Fruit fly (Drosophila melanogaster): ENCODE data around the gene grn.

Gene grn

DNA sequence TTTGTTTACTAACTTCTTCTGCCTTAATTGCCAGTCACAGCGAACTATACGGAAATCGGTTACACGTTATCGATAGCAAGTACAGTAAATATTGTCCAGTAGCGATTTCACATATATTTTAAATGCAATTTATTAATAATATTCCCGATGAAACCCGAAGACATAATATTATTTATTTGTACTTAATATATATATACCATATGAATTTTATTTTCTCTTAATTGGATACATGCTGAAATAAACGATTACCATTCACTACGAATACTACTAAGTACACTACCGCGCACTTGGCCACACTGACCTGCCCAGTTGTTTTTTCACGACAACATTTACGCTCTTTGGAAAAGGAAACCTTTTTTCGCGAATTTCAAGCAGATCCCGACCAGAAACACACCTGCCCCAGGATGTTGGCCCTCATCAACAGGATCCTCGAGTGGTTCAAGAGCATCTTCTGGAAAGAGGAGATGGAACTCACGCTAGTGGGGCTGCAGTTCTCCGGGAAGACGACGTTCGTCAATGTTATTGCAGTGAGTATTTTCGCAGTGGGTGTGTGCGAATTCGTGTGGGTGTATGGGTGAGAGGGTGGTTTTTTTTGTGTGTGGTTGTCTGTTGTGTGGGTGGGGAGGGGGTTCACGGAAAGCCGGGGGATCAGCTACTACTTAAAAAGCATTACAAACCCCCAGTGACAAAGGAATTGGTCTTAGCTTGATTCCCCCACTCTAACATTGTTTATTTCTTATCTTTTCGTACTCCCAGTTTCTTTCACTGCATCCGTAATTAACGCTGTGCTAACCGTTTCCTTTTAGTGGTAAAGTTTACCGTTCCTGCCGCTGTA is 54.7 kb downstream of the grn start, which contains the start of the genes CG9667 and Arl8 (continued):
- TF ChIP-seq CG17568 (GFP tag; optimal IDR thresholded peaks at IDR 0.05) (peak; percentile 44), eve (GFP tag; optimal IDR thresholded peaks at IDR 0.05) (no peak), CG8765 (GFP tag; IDR thresholded peaks at IDR 0.05) (0 out of 2 replicates have a peak, but pooled peaks have one; percentile 35), CG2202 (tag; optimal IDR thresholded peaks at IDR 0.05) (no peak), Nf-YB (GFP tag; optimal IDR thresholded peaks at IDR 0.05) (peak; percentile 25), rib (GFP tag; IDR thresholded peaks at IDR 0.05) (no peak), MTF-1 (GFP tag; optimal IDR thresholded peaks at IDR 0.05; ENCODE audit: borderline replicate concordance) (no peak), Dad (GFP tag; optimal IDR thresholded peaks at IDR 0.05) (no peak), ash1 (GFP tag; optimal IDR thresholded peaks at IDR 0.05) (no peak), al (GFP tag; IDR thresholded peaks at IDR 0.05) (peak; percentile 68), Camta (GFP tag; optimal IDR thresholded peaks at IDR 0.05) (no peak), Mad (GFP tag; optimal IDR thresholded peaks at IDR 0.05) (no peak), chinmo (GFP tag; IDR thresholded peaks at IDR 0.05; ENCODE audit: partially characterized antibody) (peak; percentile 61; the same call in 1 of the 4 replicates), CG10979 (tag; optimal IDR thresholded peaks at IDR 0.05) (peak; percentile 31), fru (optimal IDR thresholded peaks at IDR 0.05) (no peak), CG3407 (GFP tag; optimal IDR thresholded peaks at IDR 0.05) (peak; percentile 35), sob (GFP tag; IDR thresholded peaks at IDR 0.05) (peak; percentile 74), CG8924 (tag; optimal IDR thresholded peaks at IDR 0.05) (peak; percentile 78), CG16815 (GFP tag; optimal IDR thresholded peaks at IDR 0.05) (peak; percentile 8), CG12104 (GFP tag; optimal IDR thresholded peaks at IDR 0.05) (peak; percentile 70), gcm2 (GFP tag; optimal IDR thresholded peaks at IDR 0.05) (no peak), Usf (GFP tag; optimal IDR thresholded peaks at IDR 0.05) (no peak), maf-S (GFP tag; optimal IDR thresholded peaks at IDR 0.05) (no peak), gem (tag; optimal IDR thresholded peaks at IDR 0.05) (peak; percentile 81), zfh1 (GFP tag; IDR thresholded peaks at IDR 0.05) (peak; percentile 40; the same call in 2 of the 3 replicates), seq (GFP tag; IDR thresholded peaks at IDR 0.05) (no peak; the same call in 1 of the 2 replicates), Sin3A (optimal IDR thresholded peaks at IDR 0.05) (peak; percentile 47), CG2116 (GFP tag; optimal IDR thresholded peaks at IDR 0.05) (peak; percentile 62), Elba2 (GFP tag; optimal IDR thresholded peaks at IDR 0.05) (peak; percentile 49), Jarid2 (GFP tag; optimal IDR thresholded peaks at IDR 0.05) (no peak), NC2α (GFP tag; optimal IDR thresholded peaks at IDR 0.05) (no peak), BtbVII (GFP tag; optimal IDR thresholded peaks at IDR 0.05) (peak; percentile 11), Gsc (GFP tag; IDR thresholded peaks at IDR 0.05) (no peak), gsb (GFP tag; IDR thresholded peaks at IDR 0.05) (no peak), CG4328 (GFP tag; optimal IDR thresholded peaks at IDR 0.05) (peak; percentile 41), croc (GFP tag; conservative IDR thresholded peaks at IDR 0.05) (no peak), CG8944 (GFP tag; optimal IDR thresholded peaks at IDR 0.05) (no peak), en (GFP tag; optimal IDR thresholded peaks at IDR 0.05) (no peak), onecut (GFP tag; IDR thresholded peaks at IDR 0.05) (no peak), Fer1 (GFP tag; optimal IDR thresholded peaks at IDR 0.05) (peak; percentile 54), CG16813 (GFP tag; IDR thresholded peaks at IDR 0.05; ENCODE audit: partially characterized antibody) (0 out of 3 replicates have a peak, but pooled peaks have one; percentile 12), gcm (GFP tag; optimal IDR thresholded peaks at IDR 0.05) (peak; percentile 31), CG30020 (tag; optimal IDR thresholded peaks at IDR 0.05) (peak; percentile 69), CG1832 (GFP tag; optimal IDR thresholded peaks at IDR 0.05) (no peak), CG1603 (tag; optimal IDR thresholded peaks at IDR 0.05) (peak; percentile 42), Atf6 (GFP tag; IDR thresholded peaks at IDR 0.05) (no peak; the same call in 1 of the 2 replicates), phol (tag; optimal IDR thresholded peaks at IDR 0.05) (peak; percentile 84), CG31388 (GFP tag; optimal IDR thresholded peaks at IDR 0.05) (peak; percentile 26), inv (GFP tag; IDR thresholded peaks at IDR 0.05; ENCODE audit: partially characterized antibody) (no peak), CG17829 (tag; optimal IDR thresholded peaks at IDR 0.05) (peak; percentile 79)

All from whole organism, embryonic.